Fruit fly (Drosophila melanogaster): ENCODE measurements around the gene sti.

sti gene

dm6 chr3L:12529431-12530007, 14.9 kb upstream of the sti start:
- TF ChIP-seq Mio (GFP tag; optimal IDR thresholded peaks at IDR 0.05): no peak
- peak; percentile 39 for TF ChIP-seq woc (GFP tag; optimal IDR thresholded peaks at IDR 0.05)
- no peak for TF ChIP-seq N (GFP tag; optimal IDR thresholded peaks at IDR 0.05)
- peak; percentile 64 for TF ChIP-seq Hnf4 (GFP tag; optimal IDR thresholded peaks at IDR 0.05)
- peak; percentile 47 for TF ChIP-seq Sp1 (GFP tag; optimal IDR thresholded peaks at IDR 0.05)
- peak; percentile 9 for TF ChIP-seq Hr83 (GFP tag; optimal IDR thresholded peaks at IDR 0.05; ENCODE audit: poor library complexity, severe bottlenecking)
- TF ChIP-seq fru (GFP tag; optimal IDR thresholded peaks at IDR 0.05): peak; percentile 61
- TF ChIP-seq rgr (GFP tag; optimal IDR thresholded peaks at IDR 0.05): peak; percentile 63
- TF ChIP-seq Rel (GFP tag; optimal IDR thresholded peaks at IDR 0.05): no peak
- no peak for TF ChIP-seq Rel (tag; optimal IDR thresholded peaks at IDR 0.05)
- peak; percentile 61 for TF ChIP-seq br (GFP tag; optimal IDR thresholded peaks at IDR 0.05)
- no peak for TF ChIP-seq dl (GFP tag; optimal IDR thresholded peaks at IDR 0.05; ENCODE audit: insufficient read depth in 1 of 2, partially characterized antibody in 2 of 2)
- TF ChIP-seq usp (GFP tag; optimal IDR thresholded peaks at IDR 0.05): no peak
- no peak for TF ChIP-seq lola (GFP tag; optimal IDR thresholded peaks at IDR 0.05)
- TF ChIP-seq dsf (GFP tag; optimal IDR thresholded peaks at IDR 0.05; ENCODE audit: borderline replicate concordance): no peak
- TF ChIP-seq pan (optimal IDR thresholded peaks at IDR 0.05): no peak
- no peak for TF ChIP-seq tai (GFP tag; optimal IDR thresholded peaks at IDR 0.05)
- peak; percentile 41 for TF ChIP-seq HLH106 (tag; optimal IDR thresholded peaks at IDR 0.05)
- no peak for TF ChIP-seq Abd-B (GFP tag; optimal IDR thresholded peaks at IDR 0.05)
- TF ChIP-seq foxo (GFP tag; optimal IDR thresholded peaks at IDR 0.05): peak in 1 of 2 experiments; percentile 77
- peak; percentile 27 for TF ChIP-seq CG32264 (GFP tag; optimal IDR thresholded peaks at IDR 0.05)
- TF ChIP-seq dmrt93B (GFP tag; optimal IDR thresholded peaks at IDR 0.05): no peak
- TF ChIP-seq h (GFP tag; optimal IDR thresholded peaks at IDR 0.05): peak; percentile 44
- TF ChIP-seq jim (GFP tag; optimal IDR thresholded peaks at IDR 0.05): no peak
- TF ChIP-seq sage (GFP tag; optimal IDR thresholded peaks at IDR 0.05): no peak
- TF ChIP-seq OdsH (GFP tag; optimal IDR thresholded peaks at IDR 0.05): peak; percentile 55
- no peak for TF ChIP-seq Myc (optimal IDR thresholded peaks at IDR 0.05)
- peak; percentile 68 for TF ChIP-seq Jra (GFP tag; optimal IDR thresholded peaks at IDR 0.05)
- no peak for TF ChIP-seq CrebA (GFP tag; optimal IDR thresholded peaks at IDR 0.05; ENCODE audit: borderline replicate concordance)
- peak; percentile 54 for TF ChIP-seq ey (GFP tag; optimal IDR thresholded peaks at IDR 0.05)
- no peak for TF ChIP-seq sv (GFP tag; optimal IDR thresholded peaks at IDR 0.05)
- TF ChIP-seq psq (GFP tag; optimal IDR thresholded peaks at IDR 0.05): peak; percentile 22
- TF ChIP-seq brk (GFP tag; optimal IDR thresholded peaks at IDR 0.05): no peak
- no peak for TF ChIP-seq Vsx2 (GFP tag; optimal IDR thresholded peaks at IDR 0.05; ENCODE audit: partially characterized antibody)
- no peak for TF ChIP-seq Hr78 (GFP tag; optimal IDR thresholded peaks at IDR 0.05)

- no peak for TF ChIP-seq brk (GFP tag; optimal IDR thresholded peaks at IDR 0.05)
- peak; percentile 52 for TF ChIP-seq fru (GFP tag; optimal IDR thresholded peaks at IDR 0.05)
- TF ChIP-seq psq (GFP tag; optimal IDR thresholded peaks at IDR 0.05): no peak
- peak; percentile 1 for TF ChIP-seq Myc (optimal IDR thresholded peaks at IDR 0.05)
- peak; percentile 4 for TF ChIP-seq Sp1 (GFP tag; optimal IDR thresholded peaks at IDR 0.05)
- peak; percentile 34 for TF ChIP-seq sv (GFP tag; optimal IDR thresholded peaks at IDR 0.05)
- peak; percentile 20 for TF ChIP-seq Hnf4 (GFP tag; optimal IDR thresholded peaks at IDR 0.05)
- TF ChIP-seq Abd-B (GFP tag; optimal IDR thresholded peaks at IDR 0.05): no peak
- TF ChIP-seq h (GFP tag; optimal IDR thresholded peaks at IDR 0.05): peak; percentile 23
- TF ChIP-seq dmrt93B (GFP tag; optimal IDR thresholded peaks at IDR 0.05): no peak
- no peak for TF ChIP-seq rgr (GFP tag; optimal IDR thresholded peaks at IDR 0.05)
- peak; percentile 55 for TF ChIP-seq sage (GFP tag; optimal IDR thresholded peaks at IDR 0.05)
- TF ChIP-seq Dfd (GFP tag; optimal IDR thresholded peaks at IDR 0.05): no peak
- peak; percentile 27 for TF ChIP-seq woc (GFP tag; optimal IDR thresholded peaks at IDR 0.05)
- TF ChIP-seq lola (GFP tag; optimal IDR thresholded peaks at IDR 0.05): no peak
- TF ChIP-seq CG9705 (GFP tag; optimal IDR thresholded peaks at IDR 0.05): no peak
- no peak for TF ChIP-seq tai (GFP tag; optimal IDR thresholded peaks at IDR 0.05)
These were observed 12.0 kb upstream of the sti start, which contains the start of gene eIF2beta for dm6 chr3L:12526433-12527113. eIF2beta (minus strand) TSS chr3L:12526731.

Data from whole organism, wandering third instar larva.